Worm (Caenorhabditis elegans): ENCODE data around the gene pyr-1.

DNA sequence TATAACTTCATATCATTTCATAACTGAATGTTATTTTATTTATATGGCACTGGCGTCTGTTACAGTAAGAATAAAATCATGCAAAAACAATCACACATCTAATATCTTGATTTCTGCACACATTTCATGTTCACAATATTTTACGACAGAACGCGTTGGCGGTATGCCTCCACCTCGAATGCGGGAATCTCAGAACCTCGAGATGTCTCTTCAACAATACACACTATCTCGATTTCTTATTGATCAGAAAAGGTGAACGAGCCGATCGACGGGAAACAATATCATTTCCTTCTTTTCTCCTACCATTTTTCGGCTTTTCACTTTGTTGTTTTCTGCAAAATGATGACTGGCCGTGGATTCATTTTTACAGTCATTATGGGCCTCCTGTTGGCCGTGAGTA, 43.2 kb upstream of the pyr-1 start, which contains the start of gene F28C6.10:
- no peak for TF ChIP-seq flt-1 (GFP tag; IDR thresholded peaks at IDR 0.05)
- no peak for TF ChIP-seq T22C8.4 (GFP tag; IDR thresholded peaks at IDR 0.05)
- no peak for TF ChIP-seq ztf-29 (GFP tag; IDR thresholded peaks at IDR 0.05)
- TF ChIP-seq tab-1 (GFP tag; IDR thresholded peaks at IDR 0.05): no peak
- TF ChIP-seq ztf-23 (GFP tag; IDR thresholded peaks at IDR 0.05): no peak
- TF ChIP-seq ref-1 (GFP tag; conservative IDR thresholded peaks at IDR 0.05): no peak
- no peak for TF ChIP-seq klf-2 (GFP tag; conservative IDR thresholded peaks at IDR 0.05)
- TF ChIP-seq med-1 (GFP tag; optimal IDR thresholded peaks at IDR 0.05; ENCODE audit: insufficient read depth): no peak
